Worm (Caenorhabditis elegans) whole organism, mixed stage, embryonic: ENCODE measurements around the gene T28A11.4.
A peak's percentile ranks its signal among the peaks of the same experiment; 100 is the strongest.

Experiments
- bed-3 ChIP-seq: fragments of 200-800 bp; sonication (Bioruptor generic); optimal IDR thresholded peaks from 3 replicates; lab custom pipeline; 2018; ENCODE audit warnings: mild to moderate bottlenecking, missing genetic modification characterization, moderate library complexity, missing compliant biosample characterization
- blmp-1 ChIP-seq: fragments of 150-350 bp; optimal IDR thresholded peaks from 2 replicates; lab custom pipeline; 2014; ENCODE audit warnings: missing biosample characterization, missing genetic modification characterization
- ceh-39 ChIP-seq: fragments of 150-350 bp; optimal IDR thresholded peaks from 2 replicates; lab custom pipeline; 2014; ENCODE audit warnings: missing biosample characterization, missing genetic modification characterization
- ceh-83 ChIP-seq: fragments of 200-800 bp; sonication (Bioruptor generic); optimal IDR thresholded peaks from 2 replicates; lab custom pipeline; 2018; ENCODE audit warnings: mild to moderate bottlenecking, missing genetic modification characterization, missing compliant biosample characterization
- ces-1 ChIP-seq: fragments of 150-350 bp; optimal IDR thresholded peaks from 2 replicates; lab custom pipeline; 2014; ENCODE audit warnings: missing biosample characterization, missing genetic modification reagents, missing genetic modification characterization
- cnd-1 ChIP-seq: fragments of 200-800 bp; sonication (Bioruptor generic); optimal IDR thresholded peaks from 2 replicates; lab custom pipeline; 2018; ENCODE audit warnings: mild to moderate bottlenecking, missing genetic modification characterization, missing compliant biosample characterization
- drap-1 ChIP-seq: fragments of 200-800 bp; sonication (Bioruptor generic); optimal IDR thresholded peaks from 3 replicates; lab custom pipeline; 2018; ENCODE audit warnings: mild to moderate bottlenecking, missing genetic modification characterization, missing compliant biosample characterization
- elt-1 ChIP-seq: sonication (generic microtip); optimal IDR thresholded peaks from 2 replicates; lab custom pipeline; 2017; ENCODE audit warnings: missing genetic modification characterization, mild to moderate bottlenecking, missing compliant biosample characterization, antibody characterized with exemption, moderate library complexity, borderline replicate concordance; ENCODE audit not compliant: insufficient read depth
- flh-1 ChIP-seq: fragments of 200-800 bp; sonication (Bioruptor generic); optimal IDR thresholded peaks from 2 replicates; lab custom pipeline; 2018; ENCODE audit warnings: mild to moderate bottlenecking, missing genetic modification characterization, moderate library complexity, missing compliant biosample characterization
- ham-2 ChIP-seq: fragments of 200-800 bp; sonication (Bioruptor generic); optimal IDR thresholded peaks from 2 replicates; lab custom pipeline; 2018; ENCODE audit warnings: mild to moderate bottlenecking, missing genetic modification characterization, missing compliant biosample characterization
- hlh-1 ChIP-seq: fragments of 150-350 bp; optimal IDR thresholded peaks from 2 replicates; lab custom pipeline; 2014; ENCODE audit warnings: missing biosample characterization, missing genetic modification reagents, missing genetic modification characterization
- lin-32 ChIP-seq: fragments of 200-800 bp; sonication (Bioruptor generic); optimal IDR thresholded peaks from 2 replicates; lab custom pipeline; 2018; ENCODE audit warnings: mild to moderate bottlenecking, missing genetic modification characterization, missing compliant biosample characterization
- lsy-2 ChIP-seq: fragments of 150-350 bp; optimal IDR thresholded peaks from 2 replicates; lab custom pipeline; 2014; ENCODE audit warnings: missing biosample characterization, missing genetic modification characterization
- mab-5 ChIP-seq: fragments of 150-350 bp; optimal IDR thresholded peaks from 2 replicates; lab custom pipeline; 2014; ENCODE audit warnings: missing biosample characterization, missing genetic modification characterization
- mep-1 ChIP-seq: fragments of 150-350 bp; optimal IDR thresholded peaks from 2 replicates; lab custom pipeline; 2017; ENCODE audit warnings: missing biosample characterization, missing genetic modification reagents, missing genetic modification characterization, inconsistent platforms
- nhr-12 ChIP-seq: fragments of 150-350 bp; optimal IDR thresholded peaks from 2 replicates; lab custom pipeline; 2014; ENCODE audit warnings: missing biosample characterization, missing genetic modification characterization
- nhr-2 ChIP-seq: fragments of 150-350 bp; optimal IDR thresholded peaks from 2 replicates; lab custom pipeline; 2014; ENCODE audit warnings: missing biosample characterization, missing genetic modification characterization
- nhr-237 ChIP-seq: fragments of 150-350 bp; optimal IDR thresholded peaks from 2 replicates; lab custom pipeline; 2014; ENCODE audit warnings: missing biosample characterization, missing genetic modification characterization
- nhr-28 ChIP-seq: fragments of 150-350 bp; optimal IDR thresholded peaks from 2 replicates; lab custom pipeline; 2014; ENCODE audit warnings: missing biosample characterization, missing genetic modification characterization
- pha-4 ChIP-seq: fragments of 150-350 bp; optimal IDR thresholded peaks from 2 replicates; lab custom pipeline; 2018; ENCODE audit warnings: missing biosample characterization, missing genetic modification reagents, missing genetic modification characterization
- sem-2 ChIP-seq: fragments of 200-800 bp; sonication (Bioruptor generic); optimal IDR thresholded peaks from 2 replicates; lab custom pipeline; 2018; ENCODE audit warnings: mild to moderate bottlenecking, missing genetic modification characterization, missing compliant biosample characterization
- snpc-4 ChIP-seq: fragments of 150-350 bp; optimal IDR thresholded peaks from 2 replicates; lab custom pipeline; 2014; ENCODE audit warnings: missing biosample characterization, missing genetic modification characterization
- sptf-1 ChIP-seq: sonication (generic microtip); optimal IDR thresholded peaks from 2 replicates; lab custom pipeline; 2017; ENCODE audit warnings: mild to moderate bottlenecking, missing genetic modification characterization, moderate library complexity, missing compliant biosample characterization
- tbx-8 ChIP-seq: fragments of 200-800 bp; sonication (Bioruptor generic); optimal IDR thresholded peaks from 2 replicates; lab custom pipeline; 2018; ENCODE audit warnings: mild to moderate bottlenecking, missing genetic modification characterization, moderate library complexity, missing compliant biosample characterization
- unc-39 ChIP-seq: fragments of 150-350 bp; optimal IDR thresholded peaks from 2 replicates; lab custom pipeline; 2014; ENCODE audit warnings: missing biosample characterization, missing genetic modification characterization
- unc-62 ChIP-seq: fragments of 150-350 bp; optimal IDR thresholded peaks from 2 replicates; lab custom pipeline; 2014; ENCODE audit warnings: missing biosample characterization, missing genetic modification reagents, missing genetic modification characterization
- zip-8 ChIP-seq: fragments of 150-350 bp; optimal IDR thresholded peaks from 2 replicates; lab custom pipeline; 2014; ENCODE audit warnings: missing biosample characterization, missing genetic modification characterization
- ztf-11 ChIP-seq: fragments of 150-350 bp; optimal IDR thresholded peaks from 2 replicates; lab custom pipeline; 2014; ENCODE audit warnings: missing biosample characterization, missing genetic modification characterization

The T28A11.4 gene

ce11 chrV:3301898-3302297 lies 28.0 kb downstream of the T28A11.4 start, which contains the start of gene srbc-1:
srbc-1 (minus strand) TSS chrV:3301998.
- no peak for TF ChIP-seq flh-1 (GFP tag; lab: Kevin White, UChicago)
- no peak for TF ChIP-seq mep-1 (tag; lab: Kevin White, UChicago)
- no peak for TF ChIP-seq tbx-8 (GFP tag; lab: Kevin White, UChicago)
- TF ChIP-seq blmp-1 (tag; lab: Kevin White, UChicago): no peak
- no peak for TF ChIP-seq mab-5
- TF ChIP-seq nhr-237: no peak
- TF ChIP-seq ztf-11: no peak
- no peak for TF ChIP-seq pha-4 (tag; lab: Kevin White, UChicago)
- no peak for TF ChIP-seq ham-2
- no peak for TF ChIP-seq drap-1
- TF ChIP-seq sem-2 (GFP tag; lab: Kevin White, UChicago): no peak
- TF ChIP-seq nhr-2: no peak
- no peak for TF ChIP-seq ceh-83
- TF ChIP-seq snpc-4: no peak
- TF ChIP-seq sptf-1: no peak

ce11 chrV:3308169-3308568 lies 34.3 kb downstream of the T28A11.4 start, which contains the start of gene srbc-3:
srbc-3 (plus strand) TSS chrV:3308469.
- TF ChIP-seq drap-1 (no peak), zip-8 (tag; lab: Kevin White, UChicago) (no peak)
- TF ChIP-seq, all 35 proteins: peak for 0

ce11 chrV:3312067-3312666 lies 38.3 kb downstream of the T28A11.4 start, which contains the start of gene arrd-18:
arrd-18 (minus strand) TSS chrV:3312117.
- TF ChIP-seq ces-1 (GFP tag; lab: Kevin White, UChicago): peak; percentile 10
- peak; percentile 3 for TF ChIP-seq hlh-1 (tag; lab: Kevin White, UChicago)
- no peak for TF ChIP-seq lsy-2 (tag; lab: Kevin White, UChicago)

- TF ChIP-seq mep-1 (tag; lab: Kevin White, UChicago) (peak; percentile 4), nhr-237 (peak; percentile 19), lin-32 (no peak), zip-8 (tag; lab: Kevin White, UChicago) (no peak), cnd-1 (tag; lab: Kevin White, UChicago) (no peak), drap-1 (no peak), elt-1 (tag; lab: Kevin White, UChicago) (no peak), hlh-1 (tag; lab: Kevin White, UChicago) (peak; percentile 49)
- TF ChIP-seq, all 35 proteins: peak for 3
Measured at ce11 chrV:3315308-3315707, 41.5 kb downstream of the T28A11.4 start, which contains the start of gene arrd-19. arrd-19 (minus strand) TSS chrV:3315516.

ce11 chrV:3316108-3316507 lies 42.3 kb downstream of the T28A11.4 start, which contains the start of gene F35F10.1:
F35F10.1 (plus strand) TSS chrV:3316307.
- no peak for TF ChIP-seq nhr-12 (tag; lab: Kevin White, UChicago)
- no peak for TF ChIP-seq sptf-1
- no peak for TF ChIP-seq bed-3 (GFP tag; lab: Kevin White, UChicago)
- no peak for TF ChIP-seq unc-39 (tag; lab: Kevin White, UChicago)
- no peak for TF ChIP-seq ces-1 (GFP tag; lab: Kevin White, UChicago)
- no peak for TF ChIP-seq ztf-11
- no peak for TF ChIP-seq lin-32
- no peak for TF ChIP-seq ceh-83
- TF ChIP-seq pha-4 (tag; lab: Kevin White, UChicago): no peak
- no peak for TF ChIP-seq ham-2
- no peak for TF ChIP-seq sem-2 (GFP tag; lab: Kevin White, UChicago)
- TF ChIP-seq unc-62: no peak
- no peak for TF ChIP-seq ceh-39 (tag; lab: Kevin White, UChicago)
- TF ChIP-seq blmp-1 (tag; lab: Kevin White, UChicago): no peak
- no peak for TF ChIP-seq nhr-237
- TF ChIP-seq lsy-2 (tag; lab: Kevin White, UChicago): no peak
- TF ChIP-seq, all 35 proteins: peak for 0

- TF ChIP-seq sem-2 (GFP tag; lab: Kevin White, UChicago) (no peak), ceh-39 (tag; lab: Kevin White, UChicago) (no peak), ham-2 (no peak), lsy-2 (tag; lab: Kevin White, UChicago) (no peak), nhr-28 (no peak)
Measured at ce11 chrV:3318975-3319374, 45.1 kb downstream of the T28A11.4 start, which contains the start of gene F35F10.13. F35F10.13 (minus strand) TSS chrV:3319075.
